Worm (Caenorhabditis elegans) whole organism, midembryonic: ENCODE data around the gene esyt-2.

ENCODE experiments used
- T22C8.4 ChIP-seq: fragments of 200-800 bp; sonication (Bioruptor generic); IDR thresholded peaks from 2 replicates; pipeline ENCODE4 v1.3.6; 2022; ENCODE audit warnings: missing genetic modification characterization, missing compliant biosample characterization
- flt-1 ChIP-seq: fragments of 200-800 bp; sonication (Bioruptor generic); IDR thresholded peaks from 2 replicates; pipeline ENCODE4 v1.3.6; 2022; ENCODE audit warnings: missing genetic modification characterization, missing compliant biosample characterization
- klf-2 ChIP-seq: fragments of 200-800 bp; sonication (Bioruptor generic); conservative IDR thresholded peaks from 2 replicates; pipeline ENCODE4 v1.3.6; 2022; ENCODE audit warnings: missing genetic modification reagents, missing genetic modification characterization, missing compliant biosample characterization
- ref-1 ChIP-seq: fragments of 200-800 bp; sonication (Bioruptor generic); conservative IDR thresholded peaks from 2 replicates; pipeline ENCODE4 v1.3.6; 2022; ENCODE audit warnings: missing genetic modification reagents, missing genetic modification characterization, missing compliant biosample characterization
- tab-1 ChIP-seq: fragments of 200-800 bp; sonication (Bioruptor generic); IDR thresholded peaks from 2 replicates; pipeline ENCODE4 v1.3.6; 2022; ENCODE audit warnings: missing genetic modification characterization, missing compliant biosample characterization
- ztf-23 ChIP-seq: fragments of 200-800 bp; sonication (Bioruptor generic); IDR thresholded peaks from 2 replicates; pipeline ENCODE4 v1.3.6; 2022; ENCODE audit warnings: missing genetic modification reagents, missing genetic modification characterization, missing compliant biosample characterization
- ztf-29 ChIP-seq: fragments of 200-800 bp; sonication (Bioruptor generic); IDR thresholded peaks from 2 replicates; pipeline ENCODE4 v1.3.6; 2022; ENCODE audit warnings: missing genetic modification reagents, missing genetic modification characterization, missing compliant biosample characterization

- TF ChIP-seq flt-1 (GFP tag; lab: Robert Waterston, UW) (no peak), ztf-23 (GFP tag; lab: Robert Waterston, UW) (no peak), klf-2 (no peak), ref-1 (GFP tag; lab: Robert Waterston, UW) (no peak), T22C8.4 (GFP tag; lab: Robert Waterston, UW) (no peak), tab-1 (GFP tag; lab: Robert Waterston, UW) (no peak), ztf-29 (GFP tag; lab: Robert Waterston, UW) (no peak)
Observed at ce11 chrIII:6248064-6248687, 17.4 kb upstream of the esyt-2 start, which contains the start of the genes gen-1 and stt-3.
